Fruit fly (Drosophila melanogaster) whole organism, adult: ENCODE results near the gene Gmd.

Experiments used
- CG14711 ChIP-seq: fragments of 200-800 bp; sonication (Bioruptor generic); optimal IDR thresholded peaks from 2 replicates; lab custom pipeline; 2018; ENCODE audit warnings: missing biosample characterization, mild to moderate bottlenecking, missing genetic modification characterization, moderate library complexity
- CG1620 ChIP-seq: fragments of 200-800 bp; sonication (Bioruptor generic); optimal IDR thresholded peaks from 2 replicates; lab custom pipeline; 2016; ENCODE audit warnings: missing biosample characterization, missing genetic modification characterization
- CG33017 ChIP-seq: fragments of 200-800 bp; sonication (Bioruptor generic); optimal IDR thresholded peaks from 2 replicates; lab custom pipeline; 2018; ENCODE audit warnings: missing biosample characterization, mild to moderate bottlenecking, missing genetic modification characterization, moderate library complexity
- CG5204 ChIP-seq: fragments of 200-800 bp; sonication (Bioruptor generic); optimal IDR thresholded peaks from 2 replicates; lab custom pipeline; 2016; ENCODE audit warnings: missing biosample characterization, missing genetic modification characterization
- Clk ChIP-seq: fragments of 200-800 bp; sonication (Bioruptor generic); optimal IDR thresholded peaks from 2 replicates; lab custom pipeline; 2017; ENCODE audit warnings: missing biosample characterization, missing genetic modification characterization
- Mnt ChIP-seq: fragments of 200-800 bp; sonication (Bioruptor generic); optimal IDR thresholded peaks from 2 replicates; lab custom pipeline; 2016; ENCODE audit warnings: missing biosample characterization, mild to moderate bottlenecking, missing genetic modification characterization
- bab1 ChIP-seq: fragments of 200-800 bp; sonication (Bioruptor generic); optimal IDR thresholded peaks from 3 replicates; lab custom pipeline; 2019; ENCODE audit warnings: missing biosample characterization, mild to moderate bottlenecking, missing genetic modification characterization, moderate library complexity
- cnc ChIP-seq, 2 experiments: fragments of >200 bp; optimal IDR thresholded peaks; 2 replicates each; lab custom pipeline; 2017
- kay ChIP-seq: fragments of 200-800 bp; sonication (Bioruptor generic); peaks from one replicate; lab custom pipeline; 2016; ENCODE audit warnings: missing biosample characterization, missing genetic modification characterization, borderline replicate concordance
- ovo ChIP-seq: fragments of 200-800 bp; sonication (Bioruptor generic); optimal IDR thresholded peaks from 2 replicates; lab custom pipeline; 2016; ENCODE audit warnings: missing biosample characterization, missing genetic modification characterization
- pad ChIP-seq: fragments of 200-800 bp; sonication (Bioruptor generic); optimal IDR thresholded peaks from 3 replicates; lab custom pipeline; 2017; ENCODE audit warnings: missing biosample characterization, missing genetic modification characterization, mild to moderate bottlenecking, moderate library complexity, missing genetic modification reagents
- tj ChIP-seq: fragments of 200-800 bp; sonication (Bioruptor generic); optimal IDR thresholded peaks from 3 replicates; lab custom pipeline; 2017; ENCODE audit warnings: missing biosample characterization, mild to moderate bottlenecking, missing genetic modification characterization, moderate library complexity

dm6 chr2L:4965420-4965819 lies 11.4 kb downstream of the Gmd start, which contains the start of gene CG34125:
- no peak for TF ChIP-seq kay
- TF ChIP-seq tj (GFP tag; lab: Kevin White, UChicago), result peak; percentile 3
- TF ChIP-seq bab1 (GFP tag; lab: Kevin White, UChicago), result peak; percentile 13
- no peak for TF ChIP-seq CG33017 (tag; lab: Kevin White, UChicago)
- no peak for TF ChIP-seq cnc (optimal IDR thresholded peaks at IDR 0.05; lab: Kevin White, UChicago)
- no peak for TF ChIP-seq ovo
- peak; percentile 24 for TF ChIP-seq CG1620 (GFP tag; lab: Kevin White, UChicago)
- peak; percentile 96 for TF ChIP-seq CG14711 (tag; lab: Kevin White, UChicago)
- no peak for TF ChIP-seq pad
- no peak for TF ChIP-seq Mnt (GFP tag; lab: Kevin White, UChicago)
- TF ChIP-seq CG5204 (GFP tag; lab: Kevin White, UChicago), result no peak
- peak; percentile 2 for TF ChIP-seq Clk
